Worm (Caenorhabditis elegans) whole organism, young adult: ENCODE measurements around the gene fbxa-194.

Experiments
- F57C9.4 ChIP-seq: sonication (generic microtip); optimal IDR thresholded peaks from 2 replicates; lab custom pipeline; 2017; ENCODE audit warnings: mild to moderate bottlenecking, missing genetic modification characterization, missing compliant biosample characterization
- Y53G8AR.9 ChIP-seq: fragments of 200-800 bp; sonication (Bioruptor generic); conservative IDR thresholded peaks from 2 replicates; pipeline ENCODE4 v1.3.6; 2022; ENCODE audit warnings: missing genetic modification reagents, missing genetic modification characterization, missing compliant biosample characterization
- ceh-79 ChIP-seq: sonication (generic microtip); optimal IDR thresholded peaks from 2 replicates; lab custom pipeline; 2017; ENCODE audit warnings: mild to moderate bottlenecking, missing genetic modification characterization, missing compliant biosample characterization
- fkh-3 ChIP-seq: sonication (generic microtip); optimal IDR thresholded peaks from 2 replicates; lab custom pipeline; 2016; ENCODE audit warnings: mild to moderate bottlenecking, missing genetic modification characterization, missing compliant biosample characterization
- him-1 ChIP-seq: sonication (generic microtip); optimal IDR thresholded peaks from 2 replicates; lab custom pipeline; 2016; ENCODE audit warnings: missing genotype, missing genetic modification reagents, missing genetic modification characterization, missing compliant biosample characterization
- hlh-26 ChIP-seq: fragments of 200-800 bp; sonication (Bioruptor generic); conservative IDR thresholded peaks from 2 replicates; pipeline ENCODE4 v1.3.6; 2022; ENCODE audit warnings: missing genetic modification reagents, missing genetic modification characterization, missing compliant biosample characterization
- mes-4 ChIP-seq: sonication (generic microtip); optimal IDR thresholded peaks from 2 replicates; lab custom pipeline; 2016; ENCODE audit warnings: missing genotype, missing genetic modification characterization, missing compliant biosample characterization
- nhr-90 ChIP-seq: sonication (generic microtip); optimal IDR thresholded peaks from 2 replicates; lab custom pipeline; 2016; ENCODE audit warnings: missing genotype, mild to moderate bottlenecking, missing genetic modification characterization, missing compliant biosample characterization
- pha-4 ChIP-seq: fragments of 150-350 bp; sonication (generic microtip); optimal IDR thresholded peaks from 2 replicates; lab custom pipeline; 2014; ENCODE audit warnings: missing biosample characterization, missing genetic modification reagents, missing genetic modification characterization
- snpc-4 ChIP-seq, 5 experiments: fragments of 150-350 bp in 1 of 5; sonication (generic microtip) in 4 of 5; optimal IDR thresholded peaks; 2 replicates each; lab custom pipeline; 2014 to 2018; ENCODE audit warnings: missing genetic modification characterization in 5 of 5, missing biosample characterization in 3 of 5, antibody characterized with exemption in 2 of 5, mild to moderate bottlenecking in 2 of 5, missing compliant biosample characterization in 2 of 5, missing genotype in 2 of 5, moderate library complexity in 2 of 5, missing genetic modification reagents in 1 of 5
- unc-130 ChIP-seq: sonication (generic microtip); optimal IDR thresholded peaks from 2 replicates; lab custom pipeline; 2016; ENCODE audit warnings: missing genetic modification reagents, missing genetic modification characterization, missing compliant biosample characterization
- ztf-28 ChIP-seq: fragments of 200-800 bp; sonication (Bioruptor generic); IDR thresholded peaks from 2 replicates; pipeline ENCODE4 v1.3.6; 2022; ENCODE audit warnings: missing genetic modification reagents, missing genetic modification characterization, missing compliant biosample characterization

DNA sequence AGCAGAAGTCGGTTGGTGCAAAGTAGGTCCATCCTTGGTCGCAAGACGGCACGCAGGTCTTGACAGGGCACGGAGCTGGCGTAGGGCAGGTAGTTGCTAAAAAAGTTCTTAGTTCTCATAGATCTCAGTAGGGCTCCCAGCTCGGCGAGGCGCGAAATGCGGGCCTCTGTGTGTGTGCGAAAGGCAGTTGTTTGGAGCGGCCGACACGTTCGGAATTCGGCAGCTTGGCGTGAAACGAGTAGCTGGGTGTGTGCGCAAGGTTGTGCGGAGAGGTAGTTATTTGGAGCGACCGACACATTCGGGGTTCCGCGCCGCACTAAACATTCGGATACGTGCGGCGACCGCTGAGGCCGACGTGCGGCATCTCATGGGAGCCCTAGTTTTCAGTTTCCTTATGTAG, 25.6 kb downstream of the fbxa-194 start:
- TF ChIP-seq unc-130 (GFP tag; lab: Kevin White, UChicago) (no peak), Y53G8AR.9 (no peak), him-1 (tag; lab: Kevin White, UChicago) (no peak), ztf-28 (no peak), F57C9.4 (tag; lab: Kevin White, UChicago) (no peak), pha-4 (tag; lab: Kevin White, UChicago) (no peak), nhr-90 (tag; lab: Kevin White, UChicago) (no peak), hlh-26 (GFP tag; lab: Robert Waterston, UW) (no peak), ceh-79 (tag; lab: Kevin White, UChicago) (no peak), fkh-3 (tag; lab: Kevin White, UChicago) (no peak), snpc-4 (GFP tag; optimal IDR thresholded peaks at IDR 0.05; lab: Kevin White, UChicago) (no peak), snpc-4 (tag; optimal IDR thresholded peaks at IDR 0.05; lab: Kevin White, UChicago) (no peak), mes-4 (tag; lab: Kevin White, UChicago) (no peak)
